Worm (Caenorhabditis elegans): ENCODE measurements around the gene CC8.2.
A peak's percentile ranks its signal among the peaks of the same experiment; 100 is the strongest.

DNA sequence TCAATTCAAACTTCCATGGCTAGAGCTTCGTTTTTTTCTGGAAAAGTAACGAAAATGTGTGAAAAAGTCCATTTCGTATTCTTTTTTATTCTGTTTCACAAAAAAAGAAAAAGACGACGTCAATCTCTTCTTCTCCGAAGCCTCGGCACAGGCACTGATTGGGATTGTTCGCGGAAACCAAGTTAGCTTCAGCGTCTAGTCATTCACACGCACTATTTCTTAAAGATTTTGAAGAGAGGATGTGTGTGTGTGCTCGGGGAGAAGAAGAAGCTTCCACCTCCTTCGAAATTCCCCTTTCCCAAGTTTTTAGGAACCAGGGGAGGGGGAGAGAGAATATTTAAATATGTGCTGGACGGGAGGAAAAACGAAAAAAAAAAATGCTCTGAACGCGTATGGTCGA, 22.0 kb downstream of the CC8.2 start:
- TF ChIP-seq zip-8 (tag; optimal IDR thresholded peaks at IDR 0.05) (no peak), mab-5 (tag; optimal IDR thresholded peaks at IDR 0.05) (no peak), unc-62 (GFP tag; optimal IDR thresholded peaks at IDR 0.05) (no peak), unc-39 (tag; optimal IDR thresholded peaks at IDR 0.05) (no peak), nhr-12 (tag; optimal IDR thresholded peaks at IDR 0.05) (no peak), elt-1 (tag; optimal IDR thresholded peaks at IDR 0.05; ENCODE audit: borderline replicate concordance, insufficient read depth) (no peak), pha-4 (tag; optimal IDR thresholded peaks at IDR 0.05) (no peak), nhr-237 (tag; optimal IDR thresholded peaks at IDR 0.05) (no peak), mls-2 (tag; optimal IDR thresholded peaks at IDR 0.05) (no peak), ztf-11 (tag; optimal IDR thresholded peaks at IDR 0.05) (no peak), lin-13 (tag; optimal IDR thresholded peaks at IDR 0.05) (no peak), snpc-4 (tag; optimal IDR thresholded peaks at IDR 0.05) (no peak), ceh-39 (tag; optimal IDR thresholded peaks at IDR 0.05) (no peak), ces-1 (GFP tag; optimal IDR thresholded peaks at IDR 0.05) (peak; percentile 93)

All from whole organism, mixed stage, embryonic.